Worm (Caenorhabditis elegans) whole organism, midembryonic: ENCODE data around the gene H14A12.3.

ENCODE experiments used
- T22C8.4 ChIP-seq: fragments of 200-800 bp; sonication (Bioruptor generic); IDR thresholded peaks from 2 replicates; pipeline ENCODE4 v1.3.6; 2022; ENCODE audit warnings: missing genetic modification characterization, missing compliant biosample characterization
- flt-1 ChIP-seq: fragments of 200-800 bp; sonication (Bioruptor generic); IDR thresholded peaks from 2 replicates; pipeline ENCODE4 v1.3.6; 2022; ENCODE audit warnings: missing genetic modification characterization, missing compliant biosample characterization
- klf-2 ChIP-seq: fragments of 200-800 bp; sonication (Bioruptor generic); conservative IDR thresholded peaks from 2 replicates; pipeline ENCODE4 v1.3.6; 2022; ENCODE audit warnings: missing genetic modification reagents, missing genetic modification characterization, missing compliant biosample characterization
- tab-1 ChIP-seq: fragments of 200-800 bp; sonication (Bioruptor generic); IDR thresholded peaks from 2 replicates; pipeline ENCODE4 v1.3.6; 2022; ENCODE audit warnings: missing genetic modification characterization, missing compliant biosample characterization

DNA sequence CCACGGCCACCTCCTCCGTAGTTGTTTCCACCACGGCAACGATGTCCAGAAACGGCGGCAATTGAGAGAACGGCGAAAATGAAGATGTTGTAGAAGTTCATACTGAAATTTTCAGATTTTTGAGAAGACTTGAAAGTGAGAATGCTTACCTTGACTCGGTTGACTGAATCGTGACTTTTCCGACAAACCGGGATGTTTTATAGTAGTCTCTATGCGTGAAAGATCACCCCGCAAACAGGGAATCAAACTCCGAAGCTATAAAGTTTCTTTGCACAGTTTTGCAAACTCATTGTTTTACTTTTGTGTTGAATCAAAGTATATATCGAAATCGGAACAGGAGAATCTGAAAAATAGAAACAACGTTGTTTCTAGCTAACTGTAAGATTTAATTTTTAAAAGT lies 1.3 kb upstream of the H14A12.3 start, which contains the start of gene fipr-20:
- TF ChIP-seq tab-1 (GFP tag; lab: Robert Waterston, UW) (no peak), T22C8.4 (GFP tag; lab: Robert Waterston, UW) (no peak), klf-2 (GFP tag; lab: Robert Waterston, UW) (no peak), flt-1 (GFP tag; lab: Robert Waterston, UW) (no peak)
